Fruit fly (Drosophila melanogaster): ENCODE data around the gene AdamTS-A.

AdamTS-A gene

DNA sequence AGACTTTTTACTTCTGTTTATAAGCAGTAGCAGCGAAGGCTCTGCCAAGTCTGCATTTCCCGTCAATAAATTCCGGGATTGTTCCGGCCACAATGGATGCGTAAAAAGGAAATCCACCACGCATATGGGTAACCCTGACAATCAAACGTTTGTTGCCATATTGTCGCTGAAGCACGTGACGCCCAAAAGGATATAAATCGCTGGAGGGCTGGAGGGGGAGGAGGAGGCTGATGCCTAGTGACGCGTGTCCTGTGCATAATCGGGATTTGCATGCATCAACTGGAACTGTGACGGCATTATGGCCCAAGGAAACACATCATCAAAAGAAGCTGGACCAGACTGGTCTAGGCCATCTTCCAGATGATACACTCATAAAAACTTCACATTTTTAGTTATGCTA is 37.2 kb upstream of the AdamTS-A start (continued):
- TF ChIP-seq CG34422 (GFP tag; IDR thresholded peaks at IDR 0.05): no peak
- no peak for TF ChIP-seq tx (GFP tag; optimal IDR thresholded peaks at IDR 0.05)
- TF ChIP-seq chinmo (GFP tag; IDR thresholded peaks at IDR 0.05; ENCODE audit: partially characterized antibody): no peak
- TF ChIP-seq Stat92E (GFP tag; optimal IDR thresholded peaks at IDR 0.05): no peak
- TF ChIP-seq dysf (GFP tag; IDR thresholded peaks at IDR 0.05): 0 out of 3 replicates have a peak, but pooled peaks have one; percentile 20
- no peak for TF ChIP-seq Awh (GFP tag; IDR thresholded peaks at IDR 0.05)
- TF ChIP-seq CG16779 (GFP tag; IDR thresholded peaks at IDR 0.05): no peak
- TF ChIP-seq CG8290 (GFP tag; optimal IDR thresholded peaks at IDR 0.05): no peak
- TF ChIP-seq CG8290 (tag; optimal IDR thresholded peaks at IDR 0.05): no peak
- TF ChIP-seq sens (GFP tag): no peak
- TF ChIP-seq CG4404 (GFP tag; IDR thresholded peaks at IDR 0.05): no peak
- TF ChIP-seq Med (GFP tag): no peak
- no peak for TF ChIP-seq maf-S (GFP tag; optimal IDR thresholded peaks at IDR 0.05)
- no peak for TF ChIP-seq Bdp1 (GFP tag; optimal IDR thresholded peaks at IDR 0.05)
- no peak for TF ChIP-seq CG2129 (GFP tag; IDR thresholded peaks at IDR 0.05; ENCODE audit: partially characterized antibody)
- TF ChIP-seq dm (GFP tag; optimal IDR thresholded peaks at IDR 0.05): no peak
- no peak for TF ChIP-seq NC2α (GFP tag; optimal IDR thresholded peaks at IDR 0.05)
- TF ChIP-seq Blimp-1 (GFP tag; optimal IDR thresholded peaks at IDR 0.05): no peak
- no peak for TF ChIP-seq ap (GFP tag; IDR thresholded peaks at IDR 0.05)
- no peak for TF ChIP-seq MTF-1 (GFP tag; optimal IDR thresholded peaks at IDR 0.05; ENCODE audit: borderline replicate concordance)
- no peak for TF ChIP-seq Side (GFP tag; optimal IDR thresholded peaks at IDR 0.05)
- peak; percentile 71 for TF ChIP-seq Hey (tag; optimal IDR thresholded peaks at IDR 0.05)
- TF ChIP-seq inv (GFP tag; IDR thresholded peaks at IDR 0.05; ENCODE audit: partially characterized antibody): no peak
- TF ChIP-seq Trl (optimal IDR thresholded peaks at IDR 0.05): no peak
- TF ChIP-seq Trl (GFP tag; optimal IDR thresholded peaks at IDR 0.05): no peak
- TF ChIP-seq usp (GFP tag; optimal IDR thresholded peaks at IDR 0.05): no peak
- TF ChIP-seq crol (GFP tag; IDR thresholded peaks at IDR 0.05): 0 out of 2 replicates have a peak, but pooled peaks have one; percentile 11
- TF ChIP-seq ase (GFP tag; IDR thresholded peaks at IDR 0.05): no peak
- TF ChIP-seq CG14667 (GFP tag; IDR thresholded peaks at IDR 0.05): no peak
- TF ChIP-seq CG7928 (GFP tag; optimal IDR thresholded peaks at IDR 0.05): no peak
- peak; percentile 41 for TF ChIP-seq nerfin-1 (tag; optimal IDR thresholded peaks at IDR 0.05)
- no peak for TF ChIP-seq CG1024 (GFP tag; IDR thresholded peaks at IDR 0.05)
- no peak for TF ChIP-seq en (GFP tag; optimal IDR thresholded peaks at IDR 0.05)
- TF ChIP-seq emc (GFP tag; optimal IDR thresholded peaks at IDR 0.05): no peak
- TF ChIP-seq Camta (GFP tag; optimal IDR thresholded peaks at IDR 0.05): no peak
- no peak for TF ChIP-seq sim (GFP tag; IDR thresholded peaks at IDR 0.05)
- no peak for TF ChIP-seq sr (GFP tag; IDR thresholded peaks at IDR 0.05)
- no peak for TF ChIP-seq trem (tag; optimal IDR thresholded peaks at IDR 0.05)
- no peak for TF ChIP-seq her (GFP tag; optimal IDR thresholded peaks at IDR 0.05)
- TF ChIP-seq CG7745 (tag; optimal IDR thresholded peaks at IDR 0.05): no peak

DNA sequence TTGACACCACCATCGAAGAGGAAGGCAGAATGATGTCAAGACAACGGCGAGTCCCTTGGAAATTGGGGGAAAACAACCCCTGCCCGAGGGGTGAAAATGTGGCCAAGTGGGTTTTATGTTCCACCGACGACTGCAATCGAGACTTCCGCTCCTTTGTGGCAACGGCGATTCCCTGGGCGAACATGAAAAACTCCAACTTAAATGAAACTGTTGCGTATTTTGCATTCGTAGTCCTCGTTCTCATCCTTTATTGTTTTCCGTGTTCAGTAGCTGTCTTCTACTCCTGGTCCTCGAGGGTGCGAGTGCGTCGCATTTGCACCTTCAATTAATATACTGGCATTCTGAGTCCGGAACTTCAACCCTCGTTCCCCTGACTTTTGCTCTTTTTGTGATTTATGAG is 36.3 kb upstream of the AdamTS-A start:
- TF ChIP-seq ttk (GFP tag; IDR thresholded peaks at IDR 0.05): no peak
- TF ChIP-seq CG12219 (GFP tag; optimal IDR thresholded peaks at IDR 0.05): no peak
- TF ChIP-seq wor (GFP tag; IDR thresholded peaks at IDR 0.05): no peak
- TF ChIP-seq ssp (GFP tag; IDR thresholded peaks at IDR 0.05): no peak
- TF ChIP-seq seq (GFP tag; IDR thresholded peaks at IDR 0.05): no peak
- TF ChIP-seq chinmo (GFP tag; IDR thresholded peaks at IDR 0.05; ENCODE audit: partially characterized antibody): 0 out of 4 replicates have a peak, but pooled peaks have one; percentile 24
- TF ChIP-seq dysf (GFP tag; IDR thresholded peaks at IDR 0.05): no peak
- TF ChIP-seq CG6254 (GFP tag; optimal IDR thresholded peaks at IDR 0.05): no peak
- peak; percentile 44 for TF ChIP-seq nerfin-1 (tag; optimal IDR thresholded peaks at IDR 0.05)
- TF ChIP-seq CG1024 (GFP tag; IDR thresholded peaks at IDR 0.05): no peak
- no peak for TF ChIP-seq ATbp (GFP tag; optimal IDR thresholded peaks at IDR 0.05)
- no peak for TF ChIP-seq CG5953 (GFP tag; IDR thresholded peaks at IDR 0.05)
- peak; percentile 54 for TF ChIP-seq scrt (GFP tag; optimal IDR thresholded peaks at IDR 0.05)
- peak; percentile 24 for TF ChIP-seq kni (GFP tag; optimal IDR thresholded peaks at IDR 0.05)
- TF ChIP-seq Hr51 (GFP tag; optimal IDR thresholded peaks at IDR 0.05): peak in 1 of 2 experiments; percentile 33
- no peak for TF ChIP-seq CG43689 (GFP tag; IDR thresholded peaks at IDR 0.05)
- no peak for TF ChIP-seq CG13296 (GFP tag; optimal IDR thresholded peaks at IDR 0.05)
- no peak for TF ChIP-seq CG1647 (GFP tag; optimal IDR thresholded peaks at IDR 0.05)
- TF ChIP-seq Drgx (GFP tag; IDR thresholded peaks at IDR 0.05): no peak

All from whole organism, embryonic.